Worm (Caenorhabditis elegans): Measurements from ENCODE around the gene egg-2.

The egg-2 gene

ce11 chrIII:7032070-7032469 lies 28.3 kb downstream of the egg-2 start:
- TF ChIP-seq nhr-25 (tag; optimal IDR thresholded peaks at IDR 0.05) (peak; percentile 46), R02D3.7 (tag; optimal IDR thresholded peaks at IDR 0.05) (no peak), pha-4 (tag; optimal IDR thresholded peaks at IDR 0.05) (peak; percentile 19)

- TF ChIP-seq nhr-43 (tag; optimal IDR thresholded peaks at IDR 0.05; ENCODE audit: poor library complexity, severe bottlenecking), result peak; percentile 32
- TF ChIP-seq ama-1 (optimal IDR thresholded peaks at IDR 0.05), result no peak
- TF ChIP-seq elt-2 (tag; optimal IDR thresholded peaks at IDR 0.05), result peak; percentile 17
- peak; percentile 94 for TF ChIP-seq snpc-4 (tag; optimal IDR thresholded peaks at IDR 0.05)
- TF ChIP-seq pha-4 (tag; optimal IDR thresholded peaks at IDR 0.05), result peak; percentile 42
- peak; percentile 53 for TF ChIP-seq nfya-1 (tag; optimal IDR thresholded peaks at IDR 0.05; ENCODE audit: insufficient read depth)
- peak; percentile 9 for TF ChIP-seq lin-15B (tag; optimal IDR thresholded peaks at IDR 0.05)
- peak; percentile 50 for TF ChIP-seq hmg-11 (tag; optimal IDR thresholded peaks at IDR 0.05)
- TF ChIP-seq nhr-237 (tag; optimal IDR thresholded peaks at IDR 0.05), result no peak
- peak; percentile 34 for TF ChIP-seq egl-27 (tag; optimal IDR thresholded peaks at IDR 0.05)
Measured at ce11 chrIII:7030044-7030804, 30.2 kb downstream of the egg-2 start.

ce11 chrIII:7029105-7029504 lies 31.3 kb downstream of the egg-2 start, which contains the start of gene cyk-1:
cyk-1 (minus strand) TSS chrIII:7029205.
- TF ChIP-seq skn-1 (tag; optimal IDR thresholded peaks at IDR 0.05), result no peak
- TF ChIP-seq mml-1 (tag; optimal IDR thresholded peaks at IDR 0.05), result no peak
- TF ChIP-seq ZK546.5 (tag; optimal IDR thresholded peaks at IDR 0.05), result no peak
- no peak for TF ChIP-seq egl-27 (tag; optimal IDR thresholded peaks at IDR 0.05)
- no peak for TF ChIP-seq nhr-67 (tag; optimal IDR thresholded peaks at IDR 0.05)
- no peak for TF ChIP-seq eor-1 (tag; optimal IDR thresholded peaks at IDR 0.05)
- TF ChIP-seq ceh-9 (tag; optimal IDR thresholded peaks at IDR 0.05), result no peak

- TF ChIP-seq nfya-1 (tag; optimal IDR thresholded peaks at IDR 0.05; ENCODE audit: insufficient read depth) (no peak), nhr-28 (tag; optimal IDR thresholded peaks at IDR 0.05) (no peak), nhr-43 (tag; optimal IDR thresholded peaks at IDR 0.05; ENCODE audit: poor library complexity, severe bottlenecking) (no peak), elt-2 (tag; optimal IDR thresholded peaks at IDR 0.05) (no peak), fkh-10 (GFP tag; optimal IDR thresholded peaks at IDR 0.05) (no peak), eor-1 (tag; optimal IDR thresholded peaks at IDR 0.05) (no peak), pqm-1 (tag; optimal IDR thresholded peaks at IDR 0.05) (no peak), fos-1 (tag; optimal IDR thresholded peaks at IDR 0.05) (no peak), nhr-12 (tag; optimal IDR thresholded peaks at IDR 0.05) (no peak), ceh-9 (tag; optimal IDR thresholded peaks at IDR 0.05) (no peak), mdl-1 (tag; optimal IDR thresholded peaks at IDR 0.05) (no peak), unc-39 (tag; optimal IDR thresholded peaks at IDR 0.05) (no peak), jun-1 (tag; optimal IDR thresholded peaks at IDR 0.05) (no peak)
Measured at ce11 chrIII:7025839-7026238, 34.5 kb downstream of the egg-2 start.

- TF ChIP-seq skn-1 (tag; optimal IDR thresholded peaks at IDR 0.05) (peak; percentile 70), unc-39 (tag; optimal IDR thresholded peaks at IDR 0.05) (no peak), lin-15B (tag; optimal IDR thresholded peaks at IDR 0.05) (peak; percentile 80), lin-39 (tag; optimal IDR thresholded peaks at IDR 0.05) (peak; percentile 81), pha-4 (tag; optimal IDR thresholded peaks at IDR 0.05) (peak; percentile 78), fkh-2 (tag; optimal IDR thresholded peaks at IDR 0.05) (no peak), R02D3.7 (tag; optimal IDR thresholded peaks at IDR 0.05) (peak; percentile 94), egl-5 (tag; optimal IDR thresholded peaks at IDR 0.05) (peak; percentile 66), elt-2 (tag; optimal IDR thresholded peaks at IDR 0.05) (peak; percentile 12), nhr-25 (tag; optimal IDR thresholded peaks at IDR 0.05) (peak; percentile 23), pqm-1 (tag; optimal IDR thresholded peaks at IDR 0.05) (peak; percentile 32), ceh-28 (tag; optimal IDR thresholded peaks at IDR 0.05) (peak; percentile 44), nfya-1 (tag; optimal IDR thresholded peaks at IDR 0.05; ENCODE audit: insufficient read depth) (peak; percentile 68), unc-62 (GFP tag; optimal IDR thresholded peaks at IDR 0.05) (no peak), hmg-11 (tag; optimal IDR thresholded peaks at IDR 0.05) (peak; percentile 28), sea-2 (GFP tag; optimal IDR thresholded peaks at IDR 0.05) (no peak)
Measured at ce11 chrIII:7021156-7021637, 39.2 kb downstream of the egg-2 start, which contains the start of gene rfl-1. rfl-1 (plus strand) TSS chrIII:7021206.
